Fruit fly (Drosophila melanogaster) whole organism, prepupa: ENCODE data around the gene vex.

Experiments used
- Blimp-1 ChIP-seq: fragments of 200-800 bp; sonication (Bioruptor generic); optimal IDR thresholded peaks from 3 replicates; lab custom pipeline; 2017; ENCODE audit warnings: missing biosample characterization, missing genetic modification characterization, mild to moderate bottlenecking, moderate library complexity, missing genetic modification reagents
- CG10631 ChIP-seq: fragments of 200-800 bp; sonication (Bioruptor generic); optimal IDR thresholded peaks from 2 replicates; lab custom pipeline; 2016; ENCODE audit warnings: missing biosample characterization, missing genetic modification characterization
- CG10669 ChIP-seq: fragments of 200-800 bp; sonication (Bioruptor generic); optimal IDR thresholded peaks from 3 replicates; lab custom pipeline; 2018; ENCODE audit warnings: missing biosample characterization, mild to moderate bottlenecking, missing genetic modification characterization, moderate library complexity
- CG11294 ChIP-seq: fragments of 200-800 bp; sonication (Bioruptor generic); IDR thresholded peaks from 2 replicates; pipeline ENCODE4 v1.3.6; 2022; ENCODE audit warnings: missing biosample characterization, missing genetic modification characterization
- CG11762 ChIP-seq: fragments of 200-800 bp; sonication (Bioruptor generic); optimal IDR thresholded peaks from 3 replicates; lab custom pipeline; 2016; ENCODE audit warnings: missing biosample characterization, missing genetic modification characterization; ENCODE audit not compliant: insufficient read depth
- CG11902 ChIP-seq: fragments of 200-800 bp; sonication (Bioruptor generic); optimal IDR thresholded peaks from 3 replicates; lab custom pipeline; 2016; ENCODE audit warnings: missing biosample characterization, missing genetic modification characterization
- CG15336 ChIP-seq: fragments of 200-800 bp; sonication (Bioruptor generic); IDR thresholded peaks from 2 replicates; pipeline ENCODE4 v1.3.6; 2022; ENCODE audit warnings: missing biosample characterization, missing genetic modification characterization
- CG1621 ChIP-seq: fragments of 200-800 bp; sonication (Bioruptor generic); optimal IDR thresholded peaks from 3 replicates; lab custom pipeline; 2018; ENCODE audit warnings: missing biosample characterization, mild to moderate bottlenecking, missing genetic modification characterization
- CG3032 ChIP-seq: fragments of 200-800 bp; optimal IDR thresholded peaks from 2 replicates; lab custom pipeline; 2019; ENCODE audit warnings: missing biosample characterization, mild to moderate bottlenecking, missing genetic modification characterization, moderate library complexity
- CG31627 ChIP-seq: fragments of 200-800 bp; sonication (Bioruptor generic); optimal IDR thresholded peaks from 3 replicates; lab custom pipeline; 2016; ENCODE audit warnings: missing biosample characterization, missing genetic modification characterization
- CG32006 ChIP-seq: fragments of 200-800 bp; sonication (Bioruptor generic); optimal IDR thresholded peaks from 3 replicates; lab custom pipeline; 2017; ENCODE audit warnings: missing biosample characterization, mild to moderate bottlenecking, missing genetic modification characterization
- CG34406 ChIP-seq: fragments of 200-800 bp; sonication (Bioruptor generic); optimal IDR thresholded peaks from 3 replicates; lab custom pipeline; 2016; ENCODE audit warnings: missing biosample characterization, missing genetic modification characterization
- CG3919 ChIP-seq: fragments of 200-800 bp; sonication (Bioruptor generic); optimal IDR thresholded peaks from 3 replicates; lab custom pipeline; 2016; ENCODE audit warnings: missing biosample characterization, missing genetic modification characterization
- CG4318 ChIP-seq: fragments of 200-800 bp; sonication (Bioruptor generic); optimal IDR thresholded peaks from 3 replicates; lab custom pipeline; 2017; ENCODE audit warnings: missing biosample characterization, mild to moderate bottlenecking, missing genetic modification characterization
- CG6163 ChIP-seq: fragments of 200-800 bp; sonication (Bioruptor generic); IDR thresholded peaks from 3 replicates; pipeline ENCODE4 v1.3.6; 2022; ENCODE audit warnings: missing biosample characterization, missing genetic modification characterization
- CG6276 ChIP-seq: fragments of 200-800 bp; sonication (Bioruptor generic); optimal IDR thresholded peaks from 2 replicates; lab custom pipeline; 2017; ENCODE audit warnings: missing biosample characterization, mild to moderate bottlenecking, missing genetic modification characterization
- CG6792 ChIP-seq: fragments of 200-800 bp; sonication (Bioruptor generic); optimal IDR thresholded peaks from 3 replicates; lab custom pipeline; 2016; ENCODE audit warnings: missing biosample characterization, missing genetic modification characterization
- CG6808 ChIP-seq: fragments of 200-800 bp; sonication (Bioruptor generic); optimal IDR thresholded peaks from 3 replicates; lab custom pipeline; 2017; ENCODE audit warnings: missing biosample characterization, missing genetic modification characterization, mild to moderate bottlenecking, moderate library complexity, missing genetic modification reagents
- CG6854 ChIP-seq: fragments of 200-800 bp; sonication (Bioruptor generic); optimal IDR thresholded peaks from 2 replicates; lab custom pipeline; 2017; ENCODE audit warnings: missing biosample characterization, mild to moderate bottlenecking, missing genetic modification characterization
- CG8319 ChIP-seq: fragments of 200-800 bp; sonication (Bioruptor generic); optimal IDR thresholded peaks from 3 replicates; lab custom pipeline; 2016; ENCODE audit warnings: missing biosample characterization, missing genetic modification characterization
- CG8632 ChIP-seq: fragments of 200-800 bp; sonication (Bioruptor generic); optimal IDR thresholded peaks from 3 replicates; lab custom pipeline; 2016; ENCODE audit warnings: missing biosample characterization, missing genetic modification characterization
- CG9139 ChIP-seq: fragments of 200-800 bp; sonication (Bioruptor generic); optimal IDR thresholded peaks from 3 replicates; lab custom pipeline; 2017; ENCODE audit warnings: missing biosample characterization, mild to moderate bottlenecking, missing genetic modification characterization
- Eip75B ChIP-seq: fragments of 200-800 bp; sonication (Bioruptor generic); optimal IDR thresholded peaks from 3 replicates; lab custom pipeline; 2016; ENCODE audit warnings: missing biosample characterization, missing genetic modification characterization
- Eip78C ChIP-seq: fragments of 200-800 bp; sonication (Bioruptor generic); peaks from one replicate; lab custom pipeline; 2016; ENCODE audit warnings: missing biosample characterization, missing genetic modification characterization
- Ets21C ChIP-seq: fragments of 200-800 bp; sonication (Bioruptor generic); optimal IDR thresholded peaks from 3 replicates; lab custom pipeline; 2016; ENCODE audit warnings: missing biosample characterization, missing genetic modification characterization
- Ets96B ChIP-seq: fragments of 200-800 bp; optimal IDR thresholded peaks from 2 replicates; lab custom pipeline; 2019; ENCODE audit warnings: missing biosample characterization, mild to moderate bottlenecking, missing genetic modification characterization, moderate library complexity
- Gug ChIP-seq: fragments of 200-800 bp; sonication (Bioruptor generic); IDR thresholded peaks from 2 replicates; pipeline ENCODE4 v1.3.6; 2022; ENCODE audit warnings: missing biosample characterization, missing genetic modification characterization
- Hr39 ChIP-seq: fragments of 200-800 bp; sonication (Bioruptor generic); optimal IDR thresholded peaks from 2 replicates; lab custom pipeline; 2016; ENCODE audit warnings: missing biosample characterization, missing genetic modification characterization
- Met ChIP-seq: fragments of 200-800 bp; sonication (Bioruptor generic); optimal IDR thresholded peaks from 3 replicates; lab custom pipeline; 2016; ENCODE audit warnings: missing biosample characterization, missing genetic modification characterization
- Smox ChIP-seq: fragments of 200-800 bp; sonication (Bioruptor generic); optimal IDR thresholded peaks from 3 replicates; lab custom pipeline; 2016; ENCODE audit warnings: missing biosample characterization, missing genetic modification characterization
- Sox102F ChIP-seq: fragments of 200-800 bp; sonication (Bioruptor generic); optimal IDR thresholded peaks from 2 replicates; lab custom pipeline; 2016; ENCODE audit warnings: missing biosample characterization, mild to moderate bottlenecking, missing genetic modification characterization
- Sox14 ChIP-seq: fragments of 200-800 bp; sonication (Bioruptor generic); optimal IDR thresholded peaks from 3 replicates; lab custom pipeline; 2016; ENCODE audit warnings: missing biosample characterization, missing genetic modification characterization
- Sox15 ChIP-seq: fragments of 200-800 bp; sonication (Bioruptor generic); optimal IDR thresholded peaks from 3 replicates; lab custom pipeline; 2016; ENCODE audit warnings: missing biosample characterization, missing genetic modification characterization
- achi ChIP-seq: fragments of 200-800 bp; sonication (Bioruptor generic); optimal IDR thresholded peaks from 3 replicates; lab custom pipeline; 2016; ENCODE audit warnings: missing biosample characterization, missing genetic modification characterization
- acj6 ChIP-seq: fragments of 200-800 bp; sonication (Bioruptor generic); optimal IDR thresholded peaks from 3 replicates; lab custom pipeline; 2016; ENCODE audit warnings: missing biosample characterization, missing genetic modification characterization
- dac ChIP-seq: fragments of 200-800 bp; sonication (Bioruptor generic); optimal IDR thresholded peaks from 2 replicates; lab custom pipeline; 2017; ENCODE audit warnings: missing biosample characterization, mild to moderate bottlenecking, missing genetic modification characterization
- dsx ChIP-seq: fragments of 200-800 bp; optimal IDR thresholded peaks from 3 replicates; lab custom pipeline; 2019; ENCODE audit warnings: missing biosample characterization, mild to moderate bottlenecking, missing genetic modification characterization, moderate library complexity; ENCODE audit not compliant: poor library complexity, severe bottlenecking
- eg ChIP-seq: fragments of 200-800 bp; sonication (Bioruptor generic); IDR thresholded peaks from 3 replicates; pipeline ENCODE4 v1.3.6; 2022; ENCODE audit warnings: missing biosample characterization, missing genetic modification characterization
- fd59A ChIP-seq: fragments of 200-800 bp; sonication (Bioruptor generic); optimal IDR thresholded peaks from 2 replicates; lab custom pipeline; 2017; ENCODE audit warnings: missing biosample characterization, mild to moderate bottlenecking, missing genetic modification characterization, missing genetic modification reagents
- fd85E ChIP-seq: fragments of 200-800 bp; sonication (Bioruptor generic); optimal IDR thresholded peaks from 3 replicates; lab custom pipeline; 2016; ENCODE audit warnings: missing biosample characterization, missing genetic modification characterization
- fkh ChIP-seq: fragments of 200-800 bp; sonication (Bioruptor generic); optimal IDR thresholded peaks from 3 replicates; lab custom pipeline; 2017; ENCODE audit warnings: missing biosample characterization, mild to moderate bottlenecking, missing genetic modification characterization, moderate library complexity
- lz ChIP-seq: fragments of 200-800 bp; sonication (Bioruptor generic); optimal IDR thresholded peaks from 3 replicates; lab custom pipeline; 2016; ENCODE audit warnings: missing biosample characterization, missing genetic modification characterization
- net ChIP-seq: fragments of 200-800 bp; sonication (Bioruptor generic); optimal IDR thresholded peaks from 3 replicates; lab custom pipeline; 2016; ENCODE audit warnings: missing biosample characterization, missing genetic modification characterization
- pdm3 ChIP-seq: fragments of 200-800 bp; sonication (Bioruptor generic); optimal IDR thresholded peaks from 3 replicates; lab custom pipeline; 2016; ENCODE audit warnings: missing biosample characterization, missing genetic modification characterization
- salr ChIP-seq, 2 experiments: fragments of 200-800 bp; sonication (Bioruptor generic); optimal IDR thresholded peaks; 3 replicates each; lab custom pipeline; 2016 to 2018; ENCODE audit warnings: missing biosample characterization in 2 of 2, missing genetic modification characterization in 2 of 2, mild to moderate bottlenecking in 1 of 2
- spab ChIP-seq: fragments of 200-800 bp; sonication (Bioruptor generic); optimal IDR thresholded peaks from 2 replicates; lab custom pipeline; 2017; ENCODE audit warnings: missing biosample characterization, mild to moderate bottlenecking, missing genetic modification characterization, missing genetic modification reagents
- ss ChIP-seq, 2 experiments: fragments of 200-800 bp; sonication (Bioruptor generic); optimal IDR thresholded peaks; 2 replicates in 1 of 2; 3 replicates in 1 of 2; lab custom pipeline; 2017 to 2018; ENCODE audit warnings: mild to moderate bottlenecking in 2 of 2, missing biosample characterization in 2 of 2, missing genetic modification characterization in 2 of 2, moderate library complexity in 1 of 2
- svp ChIP-seq: fragments of 200-800 bp; sonication (Bioruptor generic); peaks from one replicate; lab custom pipeline; 2016; ENCODE audit warnings: missing biosample characterization, missing genetic modification characterization
- topi ChIP-seq: fragments of 200-800 bp; sonication (Bioruptor generic); optimal IDR thresholded peaks from 3 replicates; lab custom pipeline; 2016; ENCODE audit warnings: missing biosample characterization, missing genetic modification characterization
- vri ChIP-seq: fragments of 200-800 bp; sonication (Bioruptor generic); optimal IDR thresholded peaks from 3 replicates; lab custom pipeline; 2016; ENCODE audit warnings: missing biosample characterization, mild to moderate bottlenecking, missing genetic modification characterization

The vex gene

dm6 chrX:10966978-10967731, 72.5 kb downstream of the vex start, which contains the start of gene C901:
TSS of gene C901 (minus strand) at chrX:10967134.
- TF ChIP-seq CG11762 (GFP tag; lab: Kevin White, UChicago) (peak; percentile 53), CG8632 (peak; percentile 77), lz (GFP tag; lab: Kevin White, UChicago) (peak; percentile 4), fd59A (no peak), CG11294 (GFP tag; lab: Robert Waterston, UW) (peak; percentile 52), acj6 (GFP tag; lab: Kevin White, UChicago) (peak; percentile 67), CG6276 (GFP tag; lab: Kevin White, UChicago) (peak; percentile 91), CG4318 (GFP tag; lab: Kevin White, UChicago) (peak; percentile 86), dac (GFP tag; lab: Kevin White, UChicago) (peak; percentile 81), CG31627 (GFP tag; lab: Kevin White, UChicago) (no peak), Met (GFP tag; lab: Kevin White, UChicago) (peak; percentile 13), ss (GFP tag; optimal IDR thresholded peaks at IDR 0.05; lab: Kevin White, UChicago) (peak in 1 of 2 experiments; percentile 27), pdm3 (GFP tag; lab: Kevin White, UChicago) (peak; percentile 55), Ets21C (GFP tag; lab: Kevin White, UChicago) (no peak), Hr39 (GFP tag; lab: Kevin White, UChicago) (no peak), CG6163 (GFP tag; lab: Robert Waterston, UW) (peak; percentile 55; the same call in 1 of the 3 replicates), svp (GFP tag; lab: Kevin White, UChicago) (peak; percentile 74), salr (GFP tag; optimal IDR thresholded peaks at IDR 0.05; lab: Kevin White, UChicago) (peak in 1 of 2 experiments; percentile 79), fd85E (GFP tag; lab: Kevin White, UChicago) (no peak), Blimp-1 (GFP tag; lab: Kevin White, UChicago) (no peak), CG11902 (peak; percentile 44), CG32006 (peak; percentile 93), CG6808 (GFP tag; lab: Kevin White, UChicago) (peak; percentile 20), CG34406 (GFP tag; lab: Kevin White, UChicago) (peak; percentile 82), Smox (GFP tag; lab: Kevin White, UChicago) (peak; percentile 27), CG10669 (peak; percentile 32), fkh (GFP tag; lab: Kevin White, UChicago) (no peak), CG3032 (tag; lab: Kevin White, UChicago) (peak; percentile 35), CG15336 (peak; percentile 92), Sox15 (GFP tag; lab: Kevin White, UChicago) (peak; percentile 43), vri (GFP tag; lab: Kevin White, UChicago) (no peak), Eip75B (GFP tag; lab: Kevin White, UChicago) (peak; percentile 55), eg (GFP tag; lab: Robert Waterston, UW) (peak; percentile 79), CG3919 (GFP tag; lab: Kevin White, UChicago) (peak; percentile 72), Ets96B (peak; percentile 29), Sox102F (GFP tag; lab: Kevin White, UChicago) (no peak), CG10631 (GFP tag; lab: Kevin White, UChicago) (peak; percentile 65), Gug (GFP tag; lab: Robert Waterston, UW) (peak; percentile 74), CG6854 (GFP tag; lab: Kevin White, UChicago) (no peak), dsx (peak; percentile 28), CG1621 (tag; lab: Kevin White, UChicago) (no peak), topi (GFP tag; lab: Kevin White, UChicago) (peak; percentile 13), Eip78C (GFP tag; lab: Kevin White, UChicago) (peak; percentile 89), net (GFP tag; lab: Kevin White, UChicago) (peak; percentile 67), CG9139 (GFP tag; lab: Kevin White, UChicago) (no peak), CG8319 (GFP tag; lab: Kevin White, UChicago) (peak; percentile 47), Sox14 (GFP tag; lab: Kevin White, UChicago) (no peak), spab (GFP tag; lab: Kevin White, UChicago) (peak; percentile 7), CG6792 (GFP tag; lab: Kevin White, UChicago) (peak; percentile 70), achi (GFP tag; lab: Kevin White, UChicago) (peak; percentile 81)
